Fruit fly (Drosophila melanogaster): ENCODE data around the gene sloth1.

DNA sequence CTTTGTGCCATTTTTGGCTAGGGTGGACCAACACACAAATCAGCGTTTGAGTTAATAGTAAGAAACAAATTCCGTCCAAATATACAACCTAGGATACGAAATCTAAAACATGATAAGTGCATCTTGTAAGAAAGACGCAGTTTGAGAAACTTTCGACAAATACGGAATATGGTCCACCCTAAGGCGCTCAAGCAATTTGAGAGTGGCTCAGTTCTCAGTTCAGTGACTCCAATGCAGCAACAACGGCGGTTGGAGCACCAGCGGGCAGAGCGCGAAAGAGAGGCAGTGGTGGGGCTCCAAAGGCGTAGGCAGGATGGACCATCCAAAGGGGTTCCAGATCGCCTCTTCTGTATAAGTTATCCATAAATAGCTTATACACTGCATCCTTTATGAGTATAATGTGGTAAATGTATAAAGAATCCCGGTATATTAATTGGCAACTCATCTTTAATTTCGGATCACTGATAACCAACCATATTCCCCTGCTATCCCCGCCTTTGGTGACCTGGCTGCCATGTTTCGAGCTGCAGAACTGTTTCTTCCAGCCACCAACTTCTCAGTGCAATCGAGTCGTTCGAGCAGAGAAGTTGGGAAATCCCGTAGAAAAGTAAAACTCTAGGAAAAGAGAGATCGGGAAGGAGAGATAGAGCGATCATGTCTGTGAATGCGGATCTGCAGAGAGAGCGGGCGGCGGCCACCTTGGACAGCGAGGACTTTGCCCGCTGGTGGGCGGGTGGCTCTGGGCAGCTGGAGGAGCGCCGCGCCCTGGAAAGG lies 41.6 kb upstream of the sloth1 start, which contains the start of gene CG4586:
- TF ChIP-seq psq (optimal IDR thresholded peaks at IDR 0.05) = no peak
- TF ChIP-seq h (optimal IDR thresholded peaks at IDR 0.05) = no peak
- no peak for TF ChIP-seq ttk (optimal IDR thresholded peaks at IDR 0.05)
- no peak for TF ChIP-seq insv (optimal IDR thresholded peaks at IDR 0.05)
